Worm (Caenorhabditis elegans) whole organism, early embryonic: ENCODE data around the gene glb-12.

Experiments
- B0310.2 ChIP-seq: sonication (generic microtip); optimal IDR thresholded peaks from 2 replicates; lab custom pipeline; 2016; ENCODE audit warnings: mild to moderate bottlenecking, missing genetic modification characterization, missing compliant biosample characterization
- F13C5.2 ChIP-seq: sonication (generic microtip); optimal IDR thresholded peaks from 2 replicates; lab custom pipeline; 2017; ENCODE audit warnings: mild to moderate bottlenecking, missing genetic modification characterization, inconsistent platforms, missing compliant biosample characterization
- aly-1 ChIP-seq: sonication (generic microtip); optimal IDR thresholded peaks from 2 replicates; lab custom pipeline; 2016; ENCODE audit warnings: missing genetic modification characterization, missing compliant biosample characterization
- ama-1 ChIP-seq: fragments of 150-350 bp; optimal IDR thresholded peaks from 2 replicates; lab custom pipeline; 2014
- ceh-13 ChIP-seq: fragments of 200-800 bp; sonication (Bioruptor generic); optimal IDR thresholded peaks from 2 replicates; lab custom pipeline; 2018; ENCODE audit warnings: mild to moderate bottlenecking, missing genetic modification characterization, missing compliant biosample characterization
- ceh-36 ChIP-seq: sonication (generic microtip); optimal IDR thresholded peaks from 2 replicates; lab custom pipeline; 2016; ENCODE audit warnings: missing genetic modification characterization, inconsistent platforms, missing compliant biosample characterization
- ets-7 ChIP-seq: sonication (generic microtip); optimal IDR thresholded peaks from 2 replicates; lab custom pipeline; 2016; ENCODE audit warnings: missing genotype, missing genetic modification characterization, missing compliant biosample characterization
- flt-1 ChIP-seq: fragments of 200-800 bp; sonication (Bioruptor generic); IDR thresholded peaks from 2 replicates; pipeline ENCODE4 v1.3.6; 2022; ENCODE audit warnings: missing genetic modification characterization, missing compliant biosample characterization
- hmbx-1 ChIP-seq: sonication (generic microtip); optimal IDR thresholded peaks from 2 replicates; lab custom pipeline; 2016; ENCODE audit warnings: mild to moderate bottlenecking, missing genetic modification characterization, missing compliant biosample characterization
- hmg-4 ChIP-seq: fragments of 200-800 bp; sonication (Bioruptor generic); optimal IDR thresholded peaks from 2 replicates; lab custom pipeline; 2018; ENCODE audit warnings: mild to moderate bottlenecking, missing genetic modification characterization, missing compliant biosample characterization
- hnd-1 ChIP-seq: sonication (generic microtip); optimal IDR thresholded peaks from 2 replicates; lab custom pipeline; 2016; ENCODE audit warnings: missing genetic modification characterization, missing compliant biosample characterization
- pes-1 ChIP-seq: fragments of 200-800 bp; sonication (Bioruptor generic); IDR thresholded peaks from 2 replicates; pipeline ENCODE4 v1.3.6; 2022; ENCODE audit warnings: missing genetic modification reagents, missing genetic modification characterization, missing compliant biosample characterization
- scrt-1 ChIP-seq: fragments of 200-800 bp; sonication (Bioruptor generic); IDR thresholded peaks from 2 replicates; pipeline ENCODE4 v1.3.6; 2022; ENCODE audit warnings: missing genetic modification characterization, missing compliant biosample characterization
- sea-1 ChIP-seq: fragments of 200-800 bp; sonication (Bioruptor generic); conservative IDR thresholded peaks from 2 replicates; pipeline ENCODE4 v1.3.6; 2022; ENCODE audit warnings: missing genetic modification characterization, missing compliant biosample characterization
- tbx-11 ChIP-seq: fragments of 200-800 bp; sonication (Bioruptor generic); IDR thresholded peaks from 2 replicates; pipeline ENCODE4 v1.3.6; 2022; ENCODE audit warnings: missing genetic modification characterization, missing compliant biosample characterization
- tbx-37 ChIP-seq: fragments of 200-800 bp; sonication (Bioruptor generic); conservative IDR thresholded peaks from 2 replicates; pipeline ENCODE4 v1.3.6; 2022; ENCODE audit warnings: missing genetic modification reagents, missing genetic modification characterization, missing compliant biosample characterization
- tra-4 ChIP-seq: sonication (generic microtip); optimal IDR thresholded peaks from 2 replicates; lab custom pipeline; 2017; ENCODE audit warnings: missing genetic modification characterization, missing compliant biosample characterization

The glb-12 gene

DNA sequence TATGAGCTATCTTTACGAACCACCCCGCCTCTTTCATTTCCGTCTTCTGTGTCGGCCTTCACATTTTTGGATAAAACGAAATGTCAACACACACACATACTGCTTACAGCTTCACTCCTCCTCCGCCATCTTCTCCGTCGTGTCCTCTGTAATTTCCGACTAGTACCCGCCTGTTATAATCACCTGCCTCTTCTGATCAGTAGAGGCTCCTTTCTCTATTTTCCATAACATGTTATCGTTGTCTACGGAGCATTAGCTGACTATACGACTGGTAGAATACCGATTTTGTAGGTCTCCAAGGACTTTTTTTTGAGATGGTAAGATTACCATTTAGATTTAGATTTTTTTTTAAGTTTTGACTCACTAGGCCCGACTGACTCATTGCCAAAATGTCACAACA is 46.5 kb downstream of the glb-12 start:
- TF ChIP-seq pes-1 (GFP tag; lab: Robert Waterston, UW) (no peak), aly-1 (no peak), hmg-4 (GFP tag; lab: Kevin White, UChicago) (no peak), ceh-13 (GFP tag; lab: Kevin White, UChicago) (no peak), B0310.2 (no peak), ceh-36 (tag; lab: Kevin White, UChicago) (no peak), sea-1 (GFP tag; lab: Robert Waterston, UW) (no peak)

- no peak for TF ChIP-seq tbx-11 (GFP tag; lab: Robert Waterston, UW)
- no peak for TF ChIP-seq ceh-13 (GFP tag; lab: Kevin White, UChicago)
- TF ChIP-seq F13C5.2 = no peak
- TF ChIP-seq ama-1 (lab: Kevin White, UChicago) = no peak
- TF ChIP-seq hmbx-1 (tag; lab: Kevin White, UChicago) = no peak
Observed at ce11 chrII:10680614-10681013, 50.8 kb downstream of the glb-12 start.

- TF ChIP-seq ets-7 (tag; lab: Kevin White, UChicago) = no peak
- no peak for TF ChIP-seq hnd-1
- TF ChIP-seq tra-4 (tag; lab: Kevin White, UChicago) = no peak
- TF ChIP-seq ceh-36 (tag; lab: Kevin White, UChicago) = no peak
- TF ChIP-seq scrt-1 (GFP tag; lab: Robert Waterston, UW) = no peak
- no peak for TF ChIP-seq ama-1 (lab: Kevin White, UChicago)
- no peak for TF ChIP-seq F13C5.2
- no peak for TF ChIP-seq hmg-4 (GFP tag; lab: Kevin White, UChicago)
- no peak for TF ChIP-seq sea-1 (GFP tag; lab: Robert Waterston, UW)
- TF ChIP-seq tbx-37 (GFP tag; lab: Robert Waterston, UW) = no peak
- TF ChIP-seq tbx-11 (GFP tag; lab: Robert Waterston, UW) = no peak
- no peak for TF ChIP-seq hmbx-1 (tag; lab: Kevin White, UChicago)
- TF ChIP-seq B0310.2 = no peak
- TF ChIP-seq ceh-13 (GFP tag; lab: Kevin White, UChicago) = no peak
- no peak for TF ChIP-seq aly-1
- TF ChIP-seq pes-1 (GFP tag; lab: Robert Waterston, UW) = no peak
- TF ChIP-seq flt-1 (GFP tag; lab: Robert Waterston, UW) = no peak
Observed at ce11 chrII:10680130-10680529, 51.3 kb downstream of the glb-12 start.
